Fruit fly (Drosophila melanogaster) whole organism, embryonic: Measurements from ENCODE around the gene Gr97a.

Experiments
- Atf-2 ChIP-seq: fragments of 200-800 bp; sonication (Bioruptor generic); optimal IDR thresholded peaks from 2 replicates; lab custom pipeline; 2016; ENCODE audit warnings: missing biosample characterization, missing genetic modification characterization
- CG14667 ChIP-seq: fragments of 200-800 bp; sonication (Bioruptor generic); IDR thresholded peaks from 2 replicates; pipeline ENCODE4 v1.3.6; 2022; ENCODE audit warnings: missing biosample characterization, missing genetic modification characterization
- CG14965 ChIP-seq: fragments of 200-800 bp; sonication (Bioruptor generic); optimal IDR thresholded peaks from 2 replicates; lab custom pipeline; 2016; ENCODE audit warnings: missing biosample characterization, missing genetic modification characterization, borderline replicate concordance
- CG17359 ChIP-seq: fragments of 200-800 bp; sonication (Bioruptor generic); optimal IDR thresholded peaks from 3 replicates; lab custom pipeline; 2018; ENCODE audit warnings: missing biosample characterization, mild to moderate bottlenecking, missing genetic modification characterization, moderate library complexity
- CG17385 ChIP-seq: fragments of 200-800 bp; sonication (Bioruptor generic); optimal IDR thresholded peaks from 3 replicates; lab custom pipeline; 2018; ENCODE audit warnings: missing biosample characterization, mild to moderate bottlenecking, missing genetic modification characterization
- CG2199 ChIP-seq: fragments of 200-800 bp; sonication (Bioruptor generic); IDR thresholded peaks from 3 replicates; pipeline ENCODE4 v1.3.6; 2022; ENCODE audit warnings: missing biosample characterization, missing genetic modification characterization
- CG2712 ChIP-seq: fragments of 200-800 bp; optimal IDR thresholded peaks from 3 replicates; lab custom pipeline; 2019; ENCODE audit warnings: missing biosample characterization, mild to moderate bottlenecking, missing genetic modification characterization, moderate library complexity
- CG31224 ChIP-seq: fragments of 200-800 bp; sonication (Bioruptor generic); IDR thresholded peaks from 2 replicates; pipeline ENCODE4 v1.3.6; 2022; ENCODE audit warnings: missing biosample characterization, missing genetic modification characterization
- CG31441 ChIP-seq: fragments of 200-800 bp; sonication (Bioruptor generic); IDR thresholded peaks from 2 replicates; pipeline ENCODE4 v1.3.6; 2022; ENCODE audit warnings: missing biosample characterization, missing genetic modification characterization
- CG33557 ChIP-seq: fragments of 200-800 bp; sonication (Bioruptor generic); optimal IDR thresholded peaks from 2 replicates; lab custom pipeline; 2019; ENCODE audit warnings: missing biosample characterization, mild to moderate bottlenecking, missing genetic modification characterization, moderate library complexity
- CG4820 ChIP-seq: fragments of 200-800 bp; sonication (Bioruptor generic); optimal IDR thresholded peaks from 3 replicates; lab custom pipeline; 2016; ENCODE audit warnings: missing biosample characterization, missing genetic modification characterization
- CG5180 ChIP-seq: fragments of 200-800 bp; sonication (Bioruptor generic); optimal IDR thresholded peaks from 3 replicates; lab custom pipeline; 2017; ENCODE audit warnings: missing biosample characterization, missing genetic modification characterization, mild to moderate bottlenecking, moderate library complexity, missing genetic modification reagents
- CG6272 ChIP-seq: fragments of 200-800 bp; sonication (Bioruptor generic); IDR thresholded peaks from 2 replicates; pipeline ENCODE4 v1.3.6; 2022; ENCODE audit warnings: missing biosample characterization, missing genetic modification characterization
- CG6791 ChIP-seq: fragments of 200-800 bp; sonication (Bioruptor generic); IDR thresholded peaks from 3 replicates; pipeline ENCODE4 v1.3.6; 2022; ENCODE audit warnings: missing biosample characterization, missing genetic modification characterization; ENCODE audit not compliant: partially characterized antibody
- CG7372 ChIP-seq: fragments of 200-800 bp; sonication (Bioruptor generic); IDR thresholded peaks from 2 replicates; pipeline ENCODE4 v1.3.6; 2022; ENCODE audit warnings: missing biosample characterization, missing genetic modification characterization
- CG7786 ChIP-seq: fragments of 200-800 bp; sonication (Bioruptor generic); optimal IDR thresholded peaks from 2 replicates; lab custom pipeline; 2016; ENCODE audit warnings: missing biosample characterization, missing genetic modification characterization
- CG8478 ChIP-seq: fragments of >200 bp; optimal IDR thresholded peaks from 2 replicates; lab custom pipeline; 2018
- CG9797 ChIP-seq: fragments of 200-800 bp; sonication (Bioruptor generic); optimal IDR thresholded peaks from 3 replicates; lab custom pipeline; 2018; ENCODE audit warnings: missing biosample characterization, mild to moderate bottlenecking, missing genetic modification characterization
- CG9876 ChIP-seq: fragments of 200-800 bp; sonication (Bioruptor generic); optimal IDR thresholded peaks from 2 replicates; lab custom pipeline; 2016; ENCODE audit warnings: missing biosample characterization, missing genetic modification characterization
- Chrac-16 ChIP-seq: fragments of 200-800 bp; sonication (Bioruptor generic); optimal IDR thresholded peaks from 3 replicates; lab custom pipeline; 2016; ENCODE audit warnings: missing biosample characterization, missing genetic modification characterization
- Doc3 ChIP-seq: fragments of 200-800 bp; sonication (Bioruptor generic); IDR thresholded peaks from 3 replicates; pipeline ENCODE4 v1.3.6; 2022; ENCODE audit warnings: missing biosample characterization, missing genetic modification characterization; ENCODE audit not compliant: partially characterized antibody
- Lpt ChIP-seq: fragments of >200 bp; optimal IDR thresholded peaks from 2 replicates; lab custom pipeline; 2018; ENCODE audit warnings: missing biosample characterization, missing genetic modification characterization
- MTF-1 ChIP-seq: fragments of 200-800 bp; sonication (Bioruptor generic); optimal IDR thresholded peaks from 2 replicates; lab custom pipeline; 2018; ENCODE audit warnings: missing biosample characterization, mild to moderate bottlenecking, missing genetic modification characterization, borderline replicate concordance
- Nf-YC ChIP-seq: fragments of 200-800 bp; optimal IDR thresholded peaks from 3 replicates; lab custom pipeline; 2019; ENCODE audit warnings: missing biosample characterization, mild to moderate bottlenecking, missing genetic modification characterization, moderate library complexity
- Vsx1 ChIP-seq: fragments of 200-800 bp; sonication (Bioruptor generic); optimal IDR thresholded peaks from 2 replicates; lab custom pipeline; 2017; ENCODE audit warnings: missing biosample characterization, mild to moderate bottlenecking, missing genetic modification characterization, missing genetic modification reagents
- Xrp1 ChIP-seq: fragments of 200-800 bp; sonication (Bioruptor generic); IDR thresholded peaks from 2 replicates; pipeline ENCODE4 v1.3.6; 2022; ENCODE audit warnings: missing biosample characterization, missing genetic modification characterization
- aop ChIP-seq: fragments of 200-800 bp; sonication (Bioruptor generic); IDR thresholded peaks from 2 replicates; pipeline ENCODE4 v1.3.6; 2022; ENCODE audit warnings: missing biosample characterization, missing genetic modification characterization
- bbx ChIP-seq: fragments of 200-800 bp; sonication (Bioruptor generic); IDR thresholded peaks from 2 replicates; pipeline ENCODE4 v1.3.6; 2022; ENCODE audit warnings: missing biosample characterization, missing genetic modification characterization; ENCODE audit not compliant: partially characterized antibody
- bsh ChIP-seq, 2 experiments: fragments of 200-800 bp; sonication (Bioruptor generic); optimal IDR thresholded peaks; 2 replicates each; lab custom pipeline; 2017 to 2018; ENCODE audit warnings: mild to moderate bottlenecking in 2 of 2, missing biosample characterization in 2 of 2, missing genetic modification characterization in 2 of 2, moderate library complexity in 1 of 2
- caup ChIP-seq: fragments of 200-800 bp; sonication (Bioruptor generic); optimal IDR thresholded peaks from 3 replicates; lab custom pipeline; 2017; ENCODE audit warnings: missing biosample characterization, mild to moderate bottlenecking, missing genetic modification characterization, moderate library complexity; ENCODE audit not compliant: severe bottlenecking
- crc ChIP-seq: fragments of 200-800 bp; sonication (Bioruptor generic); optimal IDR thresholded peaks from 2 replicates; lab custom pipeline; 2016; ENCODE audit warnings: missing biosample characterization, missing genetic modification characterization
- crol ChIP-seq: fragments of 200-800 bp; sonication (Bioruptor generic); IDR thresholded peaks from 2 replicates; pipeline ENCODE4 v1.3.6; 2022; ENCODE audit warnings: missing biosample characterization, missing genetic modification characterization
- gcm2 ChIP-seq: fragments of 200-800 bp; sonication (Bioruptor generic); optimal IDR thresholded peaks from 2 replicates; lab custom pipeline; 2016; ENCODE audit warnings: missing biosample characterization, missing genetic modification characterization
- grau ChIP-seq: fragments of 200-800 bp; optimal IDR thresholded peaks from 3 replicates; lab custom pipeline; 2019; ENCODE audit warnings: missing biosample characterization, mild to moderate bottlenecking, missing genetic modification characterization, moderate library complexity
- hbn ChIP-seq: fragments of 200-800 bp; sonication (Bioruptor generic); IDR thresholded peaks from 2 replicates; pipeline ENCODE4 v1.3.6; 2022; ENCODE audit warnings: missing biosample characterization, missing genetic modification characterization; ENCODE audit not compliant: partially characterized antibody
- jigr1 ChIP-seq: fragments of 200-800 bp; sonication (Bioruptor generic); IDR thresholded peaks from 3 replicates; pipeline ENCODE4 v1.3.6; 2022; ENCODE audit warnings: missing biosample characterization, missing genetic modification characterization
- ken ChIP-seq: fragments of 200-800 bp; sonication (Bioruptor generic); IDR thresholded peaks from 3 replicates; pipeline ENCODE4 v1.3.6; 2022; ENCODE audit warnings: missing biosample characterization, missing genetic modification characterization
- lilli ChIP-seq: fragments of 200-800 bp; sonication (Bioruptor generic); optimal IDR thresholded peaks from 3 replicates; lab custom pipeline; 2016; ENCODE audit warnings: missing biosample characterization, missing genetic modification characterization
- nmo ChIP-seq: fragments of 200-800 bp; sonication (Bioruptor generic); optimal IDR thresholded peaks from 2 replicates; lab custom pipeline; 2018; ENCODE audit warnings: missing biosample characterization, mild to moderate bottlenecking, missing genetic modification characterization, moderate library complexity
- nom ChIP-seq: fragments of 200-800 bp; sonication (Bioruptor generic); optimal IDR thresholded peaks from 2 replicates; lab custom pipeline; 2017; ENCODE audit warnings: missing biosample characterization, missing genetic modification characterization, mild to moderate bottlenecking, moderate library complexity, missing genetic modification reagents
- oc ChIP-seq: fragments of 200-800 bp; sonication (Bioruptor generic); optimal IDR thresholded peaks from 2 replicates; lab custom pipeline; 2018; ENCODE audit warnings: missing biosample characterization, mild to moderate bottlenecking, missing genetic modification characterization, moderate library complexity
- onecut ChIP-seq: fragments of 200-800 bp; sonication (Bioruptor generic); IDR thresholded peaks from 2 replicates; pipeline ENCODE4 v1.3.6; 2022; ENCODE audit warnings: missing biosample characterization, missing genetic modification characterization
- p53 ChIP-seq: fragments of 200-800 bp; sonication (Bioruptor generic); optimal IDR thresholded peaks from 2 replicates; lab custom pipeline; 2016; ENCODE audit warnings: missing biosample characterization, missing genetic modification characterization
- seq ChIP-seq: fragments of 200-800 bp; sonication (Bioruptor generic); IDR thresholded peaks from 2 replicates; pipeline ENCODE4 v1.3.6; 2022; ENCODE audit warnings: missing biosample characterization, missing genetic modification characterization
- sim ChIP-seq: fragments of 200-800 bp; sonication (Bioruptor generic); IDR thresholded peaks from 2 replicates; pipeline ENCODE4 v1.3.6; 2022; ENCODE audit warnings: missing biosample characterization, missing genetic modification characterization
- slbo ChIP-seq: fragments of 200-800 bp; sonication (Bioruptor generic); IDR thresholded peaks from 2 replicates; pipeline ENCODE4 v1.3.6; 2022; ENCODE audit warnings: missing biosample characterization, missing genetic modification characterization
- sr ChIP-seq: fragments of 200-800 bp; sonication (Bioruptor generic); IDR thresholded peaks from 3 replicates; pipeline ENCODE4 v1.3.6; 2022; ENCODE audit warnings: missing biosample characterization, missing genetic modification characterization
- tna ChIP-seq: fragments of 200-800 bp; sonication (Bioruptor generic); IDR thresholded peaks from 2 replicates; pipeline ENCODE4 v1.3.6; 2022; ENCODE audit warnings: missing biosample characterization, missing genetic modification characterization; ENCODE audit not compliant: partially characterized antibody
- wdn ChIP-seq: fragments of 200-800 bp; sonication (Bioruptor generic); IDR thresholded peaks from 2 replicates; pipeline ENCODE4 v1.3.6; 2022; ENCODE audit warnings: missing biosample characterization, missing genetic modification characterization
- zf30C ChIP-seq: fragments of 200-800 bp; sonication (Bioruptor generic); optimal IDR thresholded peaks from 3 replicates; lab custom pipeline; 2018; ENCODE audit warnings: missing biosample characterization, mild to moderate bottlenecking, missing genetic modification characterization

Gr97a gene

dm6 chr3R:26964452-26965133 is 1.7 kb downstream of the Gr97a start, which contains the start of gene Tsp97E (continued):
- TF ChIP-seq seq (GFP tag; lab: Robert Waterston, UW), result no peak
- TF ChIP-seq CG31441 (GFP tag; lab: Robert Waterston, UW), result 0 out of 2 replicates have a peak, but pooled peaks have one; percentile 21
- TF ChIP-seq grau (tag; lab: Kevin White, UChicago), result peak; percentile 16
- peak; percentile 75 for TF ChIP-seq tna (GFP tag; lab: Robert Waterston, UW)
- peak; percentile 38 for TF ChIP-seq Nf-YC (tag; lab: Kevin White, UChicago)
- no peak for TF ChIP-seq nom
- TF ChIP-seq p53 (GFP tag; lab: Kevin White, UChicago), result no peak
- TF ChIP-seq zf30C (GFP tag; lab: Kevin White, UChicago), result no peak
- TF ChIP-seq sr (GFP tag; lab: Robert Waterston, UW), result no peak
- no peak for TF ChIP-seq lilli
- TF ChIP-seq Vsx1 (GFP tag; lab: Kevin White, UChicago), result peak; percentile 50
- no peak for TF ChIP-seq ken (GFP tag; lab: Robert Waterston, UW)
- TF ChIP-seq CG17359 (tag; lab: Kevin White, UChicago), result no peak
- peak; percentile 54 for TF ChIP-seq onecut (GFP tag; lab: Robert Waterston, UW)
- no peak for TF ChIP-seq Lpt (GFP tag; lab: Kevin White, UChicago)
- TF ChIP-seq CG9797 (GFP tag; lab: Kevin White, UChicago), result no peak
- no peak for TF ChIP-seq sim (GFP tag; lab: Robert Waterston, UW)
- no peak for TF ChIP-seq CG7372 (GFP tag; lab: Robert Waterston, UW)
- TF ChIP-seq CG2199, result no peak
- TF ChIP-seq jigr1, result no peak
- peak; percentile 68 for TF ChIP-seq CG33557 (GFP tag; lab: Kevin White, UChicago)
- TF ChIP-seq Xrp1 (GFP tag; lab: Robert Waterston, UW), result 0 out of 2 replicates have a peak, but pooled peaks have one; percentile 14
- TF ChIP-seq Chrac-16 (GFP tag; lab: Kevin White, UChicago), result no peak
- peak; percentile 78 for TF ChIP-seq Doc3
- no peak for TF ChIP-seq CG14667
- no peak for TF ChIP-seq CG14965
- no peak for TF ChIP-seq CG4820 (GFP tag; lab: Kevin White, UChicago)
- peak; percentile 45 for TF ChIP-seq nmo (GFP tag; lab: Kevin White, UChicago)
- TF ChIP-seq CG5180 (GFP tag; lab: Kevin White, UChicago), result no peak
- TF ChIP-seq CG9876, result no peak
- no peak for TF ChIP-seq slbo (GFP tag; lab: Robert Waterston, UW)
- no peak for TF ChIP-seq wdn (GFP tag; lab: Robert Waterston, UW)
- TF ChIP-seq aop (GFP tag; lab: Robert Waterston, UW), result no peak
- no peak for TF ChIP-seq CG7786
- no peak for TF ChIP-seq CG31224
- no peak for TF ChIP-seq gcm2
- no peak for TF ChIP-seq CG6272 (GFP tag; lab: Robert Waterston, UW)
- no peak for TF ChIP-seq crc (GFP tag; lab: Kevin White, UChicago)
- no peak for TF ChIP-seq Atf-2 (GFP tag; lab: Kevin White, UChicago)
- TF ChIP-seq CG6791 (GFP tag; lab: Robert Waterston, UW), result peak; percentile 77
- TF ChIP-seq bsh (GFP tag; optimal IDR thresholded peaks at IDR 0.05; lab: Kevin White, UChicago), result no peak
- no peak for TF ChIP-seq MTF-1 (GFP tag; lab: Kevin White, UChicago)
- no peak for TF ChIP-seq CG8478 (lab: Kevin White, UChicago)
- no peak for TF ChIP-seq caup (GFP tag; lab: Kevin White, UChicago)
- TF ChIP-seq CG2712 (tag; lab: Kevin White, UChicago), result peak; percentile 49
- TF ChIP-seq oc (tag; lab: Kevin White, UChicago), result no peak
- no peak for TF ChIP-seq CG17385 (GFP tag; lab: Kevin White, UChicago)
- TF ChIP-seq bbx (GFP tag; lab: Robert Waterston, UW), result peak; percentile 75; the same call in 1 of the 2 replicates
- no peak for TF ChIP-seq crol (GFP tag; lab: Robert Waterston, UW)
- peak; percentile 53; the same call in 1 of the 2 replicates for TF ChIP-seq hbn
